Fruit fly (Drosophila melanogaster) whole organism, embryonic: ENCODE results near the gene Mzt1.

ENCODE experiments used
- Adf1 ChIP-seq: fragments of 200-800 bp; sonication (Bioruptor generic); IDR thresholded peaks from 2 replicates; pipeline ENCODE4 v1.3.6; 2022; ENCODE audit warnings: missing biosample characterization, missing genetic modification characterization
- Atf3 ChIP-seq: fragments of 200-800 bp; sonication (Bioruptor generic); optimal IDR thresholded peaks from 3 replicates; lab custom pipeline; 2016; ENCODE audit warnings: missing biosample characterization, missing genetic modification characterization
- CG11560 ChIP-seq: fragments of 200-800 bp; sonication (Bioruptor generic); IDR thresholded peaks from 3 replicates; pipeline ENCODE4 v1.3.6; 2022; ENCODE audit warnings: missing biosample characterization, missing genetic modification characterization
- CG12071 ChIP-seq: fragments of 200-800 bp; sonication (Bioruptor generic); optimal IDR thresholded peaks from 3 replicates; lab custom pipeline; 2018; ENCODE audit warnings: missing biosample characterization, mild to moderate bottlenecking, missing genetic modification characterization
- CG12155 ChIP-seq: fragments of 200-800 bp; sonication (Bioruptor generic); optimal IDR thresholded peaks from 3 replicates; lab custom pipeline; 2016; ENCODE audit warnings: missing biosample characterization, missing genetic modification characterization
- CG1233 ChIP-seq: fragments of 200-800 bp; sonication (Bioruptor generic); optimal IDR thresholded peaks from 4 replicates; lab custom pipeline; 2018; ENCODE audit warnings: missing biosample characterization, mild to moderate bottlenecking, missing genetic modification characterization
- CG12659 ChIP-seq: fragments of 200-800 bp; sonication (Bioruptor generic); optimal IDR thresholded peaks from 3 replicates; lab custom pipeline; 2017; ENCODE audit warnings: mild to moderate bottlenecking, missing biosample characterization, missing genetic modification reagents, missing genetic modification characterization
- CG13775 ChIP-seq: fragments of 200-800 bp; sonication (Bioruptor generic); optimal IDR thresholded peaks from 3 replicates; lab custom pipeline; 2017; ENCODE audit warnings: missing biosample characterization, mild to moderate bottlenecking, missing genetic modification characterization
- CG17186 ChIP-seq: fragments of 200-800 bp; sonication (Bioruptor generic); optimal IDR thresholded peaks from 3 replicates; lab custom pipeline; 2017; ENCODE audit warnings: missing biosample characterization, missing genetic modification reagents, missing genetic modification characterization
- CG1832 ChIP-seq: fragments of 200-800 bp; sonication (Bioruptor generic); optimal IDR thresholded peaks from 2 replicates; lab custom pipeline; 2017; ENCODE audit warnings: missing biosample characterization, mild to moderate bottlenecking, missing genetic modification characterization, inconsistent platforms
- CG2129 ChIP-seq: fragments of 200-800 bp; sonication (Bioruptor generic); IDR thresholded peaks from 2 replicates; pipeline ENCODE4 v1.3.6; 2022; ENCODE audit warnings: missing biosample characterization, missing genetic modification characterization; ENCODE audit not compliant: partially characterized antibody
- CG2199 ChIP-seq: fragments of 200-800 bp; sonication (Bioruptor generic); IDR thresholded peaks from 3 replicates; pipeline ENCODE4 v1.3.6; 2022; ENCODE audit warnings: missing biosample characterization, missing genetic modification characterization
- CG30431 ChIP-seq: fragments of 200-800 bp; sonication (Bioruptor generic); optimal IDR thresholded peaks from 2 replicates; lab custom pipeline; 2017; ENCODE audit warnings: missing biosample characterization, missing genetic modification characterization
- CG31224 ChIP-seq: fragments of 200-800 bp; sonication (Bioruptor generic); IDR thresholded peaks from 2 replicates; pipeline ENCODE4 v1.3.6; 2022; ENCODE audit warnings: missing biosample characterization, missing genetic modification characterization
- CG3163 ChIP-seq: fragments of 200-800 bp; sonication (Bioruptor generic); optimal IDR thresholded peaks from 3 replicates; lab custom pipeline; 2016; ENCODE audit warnings: missing biosample characterization, missing genetic modification characterization
- CG33557 ChIP-seq: fragments of 200-800 bp; sonication (Bioruptor generic); optimal IDR thresholded peaks from 2 replicates; lab custom pipeline; 2019; ENCODE audit warnings: missing biosample characterization, mild to moderate bottlenecking, missing genetic modification characterization, moderate library complexity
- CG3407 ChIP-seq: fragments of 200-800 bp; sonication (Bioruptor generic); optimal IDR thresholded peaks from 2 replicates; lab custom pipeline; 2018; ENCODE audit warnings: missing biosample characterization, mild to moderate bottlenecking, missing genetic modification characterization
- CG6683 ChIP-seq: fragments of 200-800 bp; sonication (Bioruptor generic); optimal IDR thresholded peaks from 2 replicates; lab custom pipeline; 2017; ENCODE audit warnings: missing biosample characterization, mild to moderate bottlenecking, missing genetic modification characterization, missing genetic modification reagents
- CG9817 ChIP-seq: fragments of 200-800 bp; sonication (Bioruptor generic); optimal IDR thresholded peaks from 2 replicates; lab custom pipeline; 2018; ENCODE audit warnings: missing biosample characterization, mild to moderate bottlenecking, missing genetic modification characterization, moderate library complexity
- Fer3 ChIP-seq: fragments of 200-800 bp; sonication (Bioruptor generic); optimal IDR thresholded peaks from 2 replicates; lab custom pipeline; 2018; ENCODE audit warnings: missing biosample characterization, mild to moderate bottlenecking, missing genetic modification characterization, moderate library complexity
- HLH54F ChIP-seq: fragments of 200-800 bp; sonication (Bioruptor generic); optimal IDR thresholded peaks from 3 replicates; lab custom pipeline; 2016; ENCODE audit warnings: missing biosample characterization, missing genetic modification characterization
- Hr78 ChIP-seq, 2 experiments: fragments of 200-800 bp in 1 of 2; fragments of >200 bp in 1 of 2; sonication (Bioruptor generic) in 1 of 2; optimal IDR thresholded peaks; 2 replicates each; lab custom pipeline; 2017 to 2019; ENCODE audit warnings: missing biosample characterization in 2 of 2, missing genetic modification characterization in 2 of 2, mild to moderate bottlenecking in 1 of 2, moderate library complexity in 1 of 2
- Lim3 ChIP-seq: fragments of 200-800 bp; sonication (Bioruptor generic); IDR thresholded peaks from 2 replicates; pipeline ENCODE4 v1.3.6; 2022; ENCODE audit warnings: missing biosample characterization, missing genetic modification characterization
- MESR4 ChIP-seq: fragments of 200-800 bp; sonication (Bioruptor generic); optimal IDR thresholded peaks from 2 replicates; lab custom pipeline; 2018; ENCODE audit warnings: missing biosample characterization, mild to moderate bottlenecking, missing genetic modification characterization, moderate library complexity
- Med ChIP-seq: fragments of 200-800 bp; sonication (Bioruptor generic); peaks from one replicate; lab custom pipeline; 2016; ENCODE audit warnings: missing biosample characterization, missing genetic modification characterization, mild to moderate bottlenecking, inconsistent platforms, moderate library complexity
- Pdp1 ChIP-seq, 2 experiments: fragments of 200-800 bp; sonication (Bioruptor generic); optimal IDR thresholded peaks; 3 replicates each; lab custom pipeline; 2016; ENCODE audit warnings: missing biosample characterization in 2 of 2, missing genetic modification characterization in 2 of 2, mild to moderate bottlenecking in 1 of 2, moderate library complexity in 1 of 2
- Vsx1 ChIP-seq: fragments of 200-800 bp; sonication (Bioruptor generic); optimal IDR thresholded peaks from 2 replicates; lab custom pipeline; 2017; ENCODE audit warnings: missing biosample characterization, mild to moderate bottlenecking, missing genetic modification characterization, missing genetic modification reagents
- abd-A ChIP-seq: fragments of 200-800 bp; sonication (Bioruptor generic); optimal IDR thresholded peaks from 3 replicates; lab custom pipeline; 2019; ENCODE audit warnings: missing biosample characterization, mild to moderate bottlenecking, missing genetic modification characterization, moderate library complexity
- ac ChIP-seq: fragments of 200-800 bp; sonication (Bioruptor generic); optimal IDR thresholded peaks from 3 replicates; lab custom pipeline; 2017; ENCODE audit warnings: missing biosample characterization, mild to moderate bottlenecking, missing genetic modification characterization
- amos ChIP-seq: fragments of 200-800 bp; sonication (Bioruptor generic); IDR thresholded peaks from 2 replicates; pipeline ENCODE4 v1.3.6; 2022; ENCODE audit warnings: missing biosample characterization, missing genetic modification characterization; ENCODE audit not compliant: partially characterized antibody
- chif ChIP-seq, 2 experiments: fragments of 200-800 bp; sonication (Bioruptor generic); optimal IDR thresholded peaks; 3 replicates each; lab custom pipeline; 2016; ENCODE audit warnings: missing biosample characterization in 2 of 2, missing genetic modification characterization in 2 of 2
- dmrt99B ChIP-seq: fragments of 200-800 bp; sonication (Bioruptor generic); optimal IDR thresholded peaks from 2 replicates; lab custom pipeline; 2018; ENCODE audit warnings: missing biosample characterization, mild to moderate bottlenecking, missing genetic modification characterization, moderate library complexity
- gcm ChIP-seq: fragments of 200-800 bp; sonication (Bioruptor generic); optimal IDR thresholded peaks from 2 replicates; lab custom pipeline; 2019; ENCODE audit warnings: missing biosample characterization, mild to moderate bottlenecking, missing genetic modification characterization, moderate library complexity
- gfzf ChIP-seq: fragments of 200-800 bp; sonication (Bioruptor generic); optimal IDR thresholded peaks from 2 replicates; lab custom pipeline; 2016; ENCODE audit warnings: missing biosample characterization, mild to moderate bottlenecking, missing genetic modification characterization, moderate library complexity
- gsb-n ChIP-seq: fragments of 200-800 bp; sonication (Bioruptor generic); optimal IDR thresholded peaks from 3 replicates; lab custom pipeline; 2018; ENCODE audit warnings: missing biosample characterization, mild to moderate bottlenecking, missing genetic modification characterization
- hb ChIP-seq: fragments of 200-800 bp; sonication (Bioruptor generic); IDR thresholded peaks from 3 replicates; pipeline ENCODE4 v1.3.6; 2022; ENCODE audit warnings: missing biosample characterization, missing genetic modification characterization; ENCODE audit not compliant: partially characterized antibody
- jing ChIP-seq: fragments of 200-800 bp; sonication (Bioruptor generic); optimal IDR thresholded peaks from 2 replicates; lab custom pipeline; 2018; ENCODE audit warnings: missing biosample characterization, mild to moderate bottlenecking, missing genetic modification characterization
- kni ChIP-seq: fragments of 200-800 bp; sonication (Bioruptor generic); optimal IDR thresholded peaks from 3 replicates; lab custom pipeline; 2017; ENCODE audit warnings: mild to moderate bottlenecking, missing biosample characterization, missing genetic modification reagents, missing genetic modification characterization
- pnt ChIP-seq: fragments of 200-800 bp; sonication (Bioruptor generic); optimal IDR thresholded peaks from 3 replicates; lab custom pipeline; 2016; ENCODE audit warnings: missing biosample characterization, missing genetic modification characterization
- prd ChIP-seq, 3 experiments: fragments of >200 bp in 2 of 3; fragments of 200-800 bp in 1 of 3; sonication (Bioruptor generic) in 1 of 3; optimal IDR thresholded peaks in 2 of 3; IDR thresholded peaks in 1 of 3; 2 replicates in 2 of 3; 3 replicates in 1 of 3; pipeline versions ENCODE4 v1.3.6 to Lab custom; 2017 to 2022; ENCODE audit warnings: missing biosample characterization in 1 of 3, missing genetic modification characterization in 1 of 3
- salm ChIP-seq: fragments of 200-800 bp; sonication (Bioruptor generic); optimal IDR thresholded peaks from 2 replicates; lab custom pipeline; 2018; ENCODE audit warnings: missing biosample characterization, mild to moderate bottlenecking, missing genetic modification characterization
- scrt ChIP-seq: fragments of 200-800 bp; sonication (Bioruptor generic); optimal IDR thresholded peaks from 2 replicates; lab custom pipeline; 2018; ENCODE audit warnings: missing biosample characterization, mild to moderate bottlenecking, missing genetic modification characterization, moderate library complexity
- sd ChIP-seq: fragments of 200-800 bp; sonication (Bioruptor generic); optimal IDR thresholded peaks from 3 replicates; lab custom pipeline; 2018; ENCODE audit warnings: missing biosample characterization, mild to moderate bottlenecking, missing genetic modification characterization, moderate library complexity
- sens ChIP-seq: fragments of 200-800 bp; sonication (Bioruptor generic); peaks from one replicate; lab custom pipeline; 2016; ENCODE audit warnings: missing biosample characterization, missing genetic modification characterization
- slbo ChIP-seq: fragments of 200-800 bp; sonication (Bioruptor generic); IDR thresholded peaks from 2 replicates; pipeline ENCODE4 v1.3.6; 2022; ENCODE audit warnings: missing biosample characterization, missing genetic modification characterization
- sqz ChIP-seq: fragments of 200-800 bp; sonication (Bioruptor generic); optimal IDR thresholded peaks from 3 replicates; lab custom pipeline; 2018; ENCODE audit warnings: missing biosample characterization, mild to moderate bottlenecking, missing genetic modification characterization
- stc ChIP-seq: fragments of 200-800 bp; sonication (Bioruptor generic); IDR thresholded peaks from 2 replicates; pipeline ENCODE4 v1.3.6; 2022; ENCODE audit warnings: missing biosample characterization, missing genetic modification characterization
- tap ChIP-seq: fragments of 200-800 bp; optimal IDR thresholded peaks from 3 replicates; lab custom pipeline; 2019; ENCODE audit warnings: missing biosample characterization, mild to moderate bottlenecking, missing genetic modification characterization, moderate library complexity

Gene Mzt1

dm6 chr3L:2388683-2389315 lies at the start of gene Mzt1:
Mzt1 (plus strand) TSS chr3L:2389265.
- TF ChIP-seq CG1233 (GFP tag; lab: Kevin White, UChicago) = no peak
- TF ChIP-seq sens = peak; percentile 59
- no peak for TF ChIP-seq CG17186 (GFP tag; lab: Kevin White, UChicago)
- peak; percentile 18 for TF ChIP-seq gcm (GFP tag; lab: Kevin White, UChicago)
- TF ChIP-seq abd-A (tag; lab: Kevin White, UChicago) = peak; percentile 57
- TF ChIP-seq Vsx1 (GFP tag; lab: Kevin White, UChicago) = peak; percentile 31
- TF ChIP-seq CG12071 = no peak
- TF ChIP-seq gfzf = no peak
- TF ChIP-seq CG31224 (GFP tag; lab: Robert Waterston, UW) = no peak
- no peak for TF ChIP-seq stc
- TF ChIP-seq ac = no peak
- TF ChIP-seq tap (tag; lab: Kevin White, UChicago) = no peak
- no peak for TF ChIP-seq CG1832 (GFP tag; lab: Kevin White, UChicago)
- TF ChIP-seq amos (GFP tag; lab: Robert Waterston, UW) = no peak
- peak; percentile 10 for TF ChIP-seq sd
- TF ChIP-seq CG2129 (GFP tag; lab: Robert Waterston, UW) = no peak
- TF ChIP-seq Pdp1 (GFP tag; optimal IDR thresholded peaks at IDR 0.05; lab: Kevin White, UChicago) = peak in 1 of 2 experiments; percentile 5
- TF ChIP-seq kni (GFP tag; lab: Kevin White, UChicago) = no peak
- TF ChIP-seq Fer3 (tag; lab: Kevin White, UChicago) = no peak
- no peak for TF ChIP-seq hb (GFP tag; lab: Robert Waterston, UW)
- TF ChIP-seq CG2199 (GFP tag; lab: Robert Waterston, UW) = peak; percentile 72; the same call in 1 of the 3 replicates
- TF ChIP-seq Med (GFP tag; lab: Kevin White, UChicago) = peak; percentile 50
- no peak for TF ChIP-seq prd (optimal IDR thresholded peaks at IDR 0.05; lab: Kevin White, UChicago)
- 0 out of 3 replicates have a peak, but pooled peaks have one; percentile 10 for TF ChIP-seq prd (GFP tag; IDR thresholded peaks at IDR 0.05; lab: Robert Waterston, UW)
- no peak for TF ChIP-seq CG6683
- no peak for TF ChIP-seq slbo (GFP tag; lab: Robert Waterston, UW)
- TF ChIP-seq dmrt99B (tag; lab: Kevin White, UChicago) = no peak
- TF ChIP-seq Adf1 = no peak
- TF ChIP-seq Lim3 = no peak
- peak; percentile 7 for TF ChIP-seq gsb-n (tag; lab: Kevin White, UChicago)
- TF ChIP-seq Hr78 (GFP tag; optimal IDR thresholded peaks at IDR 0.05; lab: Kevin White, UChicago) = peak in 1 of 2 experiments; percentile 88
- TF ChIP-seq CG9817 = no peak
- peak; percentile 18 for TF ChIP-seq sqz (GFP tag; lab: Kevin White, UChicago)
- no peak for TF ChIP-seq CG3163
- no peak for TF ChIP-seq CG13775 (GFP tag; lab: Kevin White, UChicago)
- TF ChIP-seq CG30431 (GFP tag; lab: Kevin White, UChicago) = no peak

- no peak for TF ChIP-seq chif (GFP tag; optimal IDR thresholded peaks at IDR 0.05; lab: Kevin White, UChicago)
Measured at dm6 chr3L:2360257-2360656, 28.8 kb upstream of the Mzt1 start, which contains the start of gene CG13801. CG13801 (plus strand) TSS chr3L:2360557.

DNA sequence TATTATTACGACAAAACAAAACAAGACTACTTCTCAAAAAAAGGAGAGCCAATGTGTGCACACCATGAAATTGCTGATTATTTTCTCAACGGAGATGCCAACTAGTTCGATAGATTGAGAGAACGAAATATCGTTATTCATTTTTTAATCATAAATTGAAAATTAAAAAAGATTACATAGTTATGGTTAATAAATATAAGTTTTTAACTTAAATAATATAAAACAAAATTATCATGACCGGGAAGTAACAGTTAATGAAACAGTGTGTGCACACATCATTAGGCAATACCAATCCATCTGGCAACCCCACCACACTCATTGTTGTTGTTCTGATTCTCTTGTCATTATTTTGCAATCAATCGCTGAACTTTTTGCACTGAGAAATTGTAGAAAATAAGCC lies 17.2 kb upstream of the Mzt1 start, which contains the start of the genes CG1317 and CG8993:
CG1317 (minus strand) TSS at position 58 of the 400 bp plus-strand sequence.
CG8993 (plus strand) TSS at position 318 of the 400 bp plus-strand sequence.
- no peak for TF ChIP-seq gcm (GFP tag; lab: Kevin White, UChicago)
- TF ChIP-seq CG33557 = no peak
- peak; percentile 69 for TF ChIP-seq CG12659 (GFP tag; lab: Kevin White, UChicago)
- no peak for TF ChIP-seq CG11560 (tag; lab: Robert Waterston, UW)
- TF ChIP-seq scrt (GFP tag; lab: Kevin White, UChicago) = no peak
- TF ChIP-seq salm = no peak
- no peak for TF ChIP-seq pnt (GFP tag; lab: Kevin White, UChicago)
- TF ChIP-seq jing = no peak
- no peak for TF ChIP-seq HLH54F
- peak; percentile 28 for TF ChIP-seq MESR4 (GFP tag; lab: Kevin White, UChicago)
- no peak for TF ChIP-seq CG3407 (GFP tag; lab: Kevin White, UChicago)
- TF ChIP-seq CG12155 (GFP tag; lab: Kevin White, UChicago) = peak; percentile 31
- TF ChIP-seq Atf3 (GFP tag; lab: Kevin White, UChicago) = no peak
